Worm (Caenorhabditis elegans) whole organism, early embryonic: Measurements from ENCODE around the gene ZK1128.3.

Experiments
- B0310.2 ChIP-seq: sonication (generic microtip); optimal IDR thresholded peaks from 2 replicates; lab custom pipeline; 2016; ENCODE audit warnings: mild to moderate bottlenecking, missing genetic modification characterization, missing compliant biosample characterization
- ama-1 ChIP-seq: fragments of 150-350 bp; optimal IDR thresholded peaks from 2 replicates; lab custom pipeline; 2014
- ceh-36 ChIP-seq: sonication (generic microtip); optimal IDR thresholded peaks from 2 replicates; lab custom pipeline; 2016; ENCODE audit warnings: missing genetic modification characterization, inconsistent platforms, missing compliant biosample characterization
- ets-7 ChIP-seq: sonication (generic microtip); optimal IDR thresholded peaks from 2 replicates; lab custom pipeline; 2016; ENCODE audit warnings: missing genotype, missing genetic modification characterization, missing compliant biosample characterization
- flt-1 ChIP-seq: fragments of 200-800 bp; sonication (Bioruptor generic); IDR thresholded peaks from 2 replicates; pipeline ENCODE4 v1.3.6; 2022; ENCODE audit warnings: missing genetic modification characterization, missing compliant biosample characterization
- hmg-4 ChIP-seq: fragments of 200-800 bp; sonication (Bioruptor generic); optimal IDR thresholded peaks from 2 replicates; lab custom pipeline; 2018; ENCODE audit warnings: mild to moderate bottlenecking, missing genetic modification characterization, missing compliant biosample characterization
- pes-1 ChIP-seq: fragments of 200-800 bp; sonication (Bioruptor generic); IDR thresholded peaks from 2 replicates; pipeline ENCODE4 v1.3.6; 2022; ENCODE audit warnings: missing genetic modification reagents, missing genetic modification characterization, missing compliant biosample characterization
- scrt-1 ChIP-seq: fragments of 200-800 bp; sonication (Bioruptor generic); IDR thresholded peaks from 2 replicates; pipeline ENCODE4 v1.3.6; 2022; ENCODE audit warnings: missing genetic modification characterization, missing compliant biosample characterization

- no peak for TF ChIP-seq ama-1 (lab: Kevin White, UChicago)
- no peak for TF ChIP-seq ceh-36 (tag; lab: Kevin White, UChicago)
- TF ChIP-seq scrt-1, result no peak
- TF ChIP-seq hmg-4 (GFP tag; lab: Kevin White, UChicago), result no peak
- TF ChIP-seq pes-1, result no peak
- TF ChIP-seq B0310.2 (tag; lab: Kevin White, UChicago), result no peak
- no peak for TF ChIP-seq ets-7 (tag; lab: Kevin White, UChicago)
- no peak for TF ChIP-seq flt-1 (GFP tag; lab: Robert Waterston, UW)
Observed at ce11 chrIII:10126375-10126774, 7.7 kb upstream of the ZK1128.3 start.
